Worm (Caenorhabditis elegans) whole organism, mixed stage, embryonic: Measurements from ENCODE around the gene vps-33.1.

ENCODE experiments used
- M03D4.4 ChIP-seq: sonication (generic microtip); optimal IDR thresholded peaks from 2 replicates; lab custom pipeline; 2017; ENCODE audit warnings: mild to moderate bottlenecking, missing genetic modification characterization, missing compliant biosample characterization
- ceh-39 ChIP-seq: fragments of 150-350 bp; optimal IDR thresholded peaks from 2 replicates; lab custom pipeline; 2014; ENCODE audit warnings: missing biosample characterization, missing genetic modification characterization
- ceh-43 ChIP-seq: fragments of 200-800 bp; sonication (Bioruptor generic); optimal IDR thresholded peaks from 2 replicates; lab custom pipeline; 2018; ENCODE audit warnings: mild to moderate bottlenecking, missing genetic modification characterization, moderate library complexity, missing compliant biosample characterization
- ceh-83 ChIP-seq: fragments of 200-800 bp; sonication (Bioruptor generic); optimal IDR thresholded peaks from 2 replicates; lab custom pipeline; 2018; ENCODE audit warnings: mild to moderate bottlenecking, missing genetic modification characterization, missing compliant biosample characterization
- ces-1 ChIP-seq: fragments of 150-350 bp; optimal IDR thresholded peaks from 2 replicates; lab custom pipeline; 2014; ENCODE audit warnings: missing biosample characterization, missing genetic modification reagents, missing genetic modification characterization
- cnd-1 ChIP-seq: fragments of 200-800 bp; sonication (Bioruptor generic); optimal IDR thresholded peaks from 2 replicates; lab custom pipeline; 2018; ENCODE audit warnings: mild to moderate bottlenecking, missing genetic modification characterization, missing compliant biosample characterization
- drap-1 ChIP-seq: fragments of 200-800 bp; sonication (Bioruptor generic); optimal IDR thresholded peaks from 3 replicates; lab custom pipeline; 2018; ENCODE audit warnings: mild to moderate bottlenecking, missing genetic modification characterization, missing compliant biosample characterization
- elt-1 ChIP-seq: sonication (generic microtip); optimal IDR thresholded peaks from 2 replicates; lab custom pipeline; 2017; ENCODE audit warnings: missing genetic modification characterization, mild to moderate bottlenecking, missing compliant biosample characterization, antibody characterized with exemption, moderate library complexity, borderline replicate concordance; ENCODE audit not compliant: insufficient read depth
- flh-1 ChIP-seq: fragments of 200-800 bp; sonication (Bioruptor generic); optimal IDR thresholded peaks from 2 replicates; lab custom pipeline; 2018; ENCODE audit warnings: mild to moderate bottlenecking, missing genetic modification characterization, moderate library complexity, missing compliant biosample characterization
- ham-2 ChIP-seq: fragments of 200-800 bp; sonication (Bioruptor generic); optimal IDR thresholded peaks from 2 replicates; lab custom pipeline; 2018; ENCODE audit warnings: mild to moderate bottlenecking, missing genetic modification characterization, missing compliant biosample characterization
- hlh-1 ChIP-seq: fragments of 150-350 bp; optimal IDR thresholded peaks from 2 replicates; lab custom pipeline; 2014; ENCODE audit warnings: missing biosample characterization, missing genetic modification reagents, missing genetic modification characterization
- lin-32 ChIP-seq: fragments of 200-800 bp; sonication (Bioruptor generic); optimal IDR thresholded peaks from 2 replicates; lab custom pipeline; 2018; ENCODE audit warnings: mild to moderate bottlenecking, missing genetic modification characterization, missing compliant biosample characterization
- lsy-2 ChIP-seq: fragments of 150-350 bp; optimal IDR thresholded peaks from 2 replicates; lab custom pipeline; 2014; ENCODE audit warnings: missing biosample characterization, missing genetic modification characterization
- mab-5 ChIP-seq: fragments of 150-350 bp; optimal IDR thresholded peaks from 2 replicates; lab custom pipeline; 2014; ENCODE audit warnings: missing biosample characterization, missing genetic modification characterization
- mls-2 ChIP-seq: sonication (generic microtip); optimal IDR thresholded peaks from 2 replicates; lab custom pipeline; 2016; ENCODE audit warnings: mild to moderate bottlenecking, missing genetic modification characterization, moderate library complexity, missing compliant biosample characterization
- nhr-12 ChIP-seq: fragments of 150-350 bp; optimal IDR thresholded peaks from 2 replicates; lab custom pipeline; 2014; ENCODE audit warnings: missing biosample characterization, missing genetic modification characterization
- nhr-2 ChIP-seq: fragments of 150-350 bp; optimal IDR thresholded peaks from 2 replicates; lab custom pipeline; 2014; ENCODE audit warnings: missing biosample characterization, missing genetic modification characterization
- nhr-237 ChIP-seq: fragments of 150-350 bp; optimal IDR thresholded peaks from 2 replicates; lab custom pipeline; 2014; ENCODE audit warnings: missing biosample characterization, missing genetic modification characterization
- nhr-28 ChIP-seq: fragments of 150-350 bp; optimal IDR thresholded peaks from 2 replicates; lab custom pipeline; 2014; ENCODE audit warnings: missing biosample characterization, missing genetic modification characterization
- nhr-76 ChIP-seq: sonication (generic microtip); optimal IDR thresholded peaks from 2 replicates; lab custom pipeline; 2017; ENCODE audit warnings: missing biosample characterization, missing genetic modification characterization
- pha-4 ChIP-seq: fragments of 150-350 bp; optimal IDR thresholded peaks from 2 replicates; lab custom pipeline; 2018; ENCODE audit warnings: missing biosample characterization, missing genetic modification reagents, missing genetic modification characterization
- sem-2 ChIP-seq: fragments of 200-800 bp; sonication (Bioruptor generic); optimal IDR thresholded peaks from 2 replicates; lab custom pipeline; 2018; ENCODE audit warnings: mild to moderate bottlenecking, missing genetic modification characterization, missing compliant biosample characterization
- snpc-4 ChIP-seq: fragments of 150-350 bp; optimal IDR thresholded peaks from 2 replicates; lab custom pipeline; 2014; ENCODE audit warnings: missing biosample characterization, missing genetic modification characterization
- sptf-1 ChIP-seq: sonication (generic microtip); optimal IDR thresholded peaks from 2 replicates; lab custom pipeline; 2017; ENCODE audit warnings: mild to moderate bottlenecking, missing genetic modification characterization, moderate library complexity, missing compliant biosample characterization
- tbx-8 ChIP-seq: fragments of 200-800 bp; sonication (Bioruptor generic); optimal IDR thresholded peaks from 2 replicates; lab custom pipeline; 2018; ENCODE audit warnings: mild to moderate bottlenecking, missing genetic modification characterization, moderate library complexity, missing compliant biosample characterization
- unc-120 ChIP-seq: sonication (generic microtip); optimal IDR thresholded peaks from 2 replicates; lab custom pipeline; 2017; ENCODE audit warnings: missing genetic modification characterization, missing compliant biosample characterization; ENCODE audit not compliant: poor library complexity, severe bottlenecking
- unc-39 ChIP-seq: fragments of 150-350 bp; optimal IDR thresholded peaks from 2 replicates; lab custom pipeline; 2014; ENCODE audit warnings: missing biosample characterization, missing genetic modification characterization
- unc-62 ChIP-seq: fragments of 150-350 bp; optimal IDR thresholded peaks from 2 replicates; lab custom pipeline; 2014; ENCODE audit warnings: missing biosample characterization, missing genetic modification reagents, missing genetic modification characterization
- ztf-11 ChIP-seq: fragments of 150-350 bp; optimal IDR thresholded peaks from 2 replicates; lab custom pipeline; 2014; ENCODE audit warnings: missing biosample characterization, missing genetic modification characterization

Gene vps-33.1

ce11 chrIII:8710310-8710709, 9.6 kb downstream of the vps-33.1 start, which contains the start of gene B0303.11:
Gene B0303.11 (minus strand): TSS chrIII:8710410.
- TF ChIP-seq nhr-237 (tag; lab: Kevin White, UChicago) = no peak
- no peak for TF ChIP-seq unc-62
- TF ChIP-seq ceh-83 = no peak

ce11 chrIII:8712968-8713367, 12.2 kb downstream of the vps-33.1 start:
- no peak for TF ChIP-seq pha-4 (tag; lab: Kevin White, UChicago)
- TF ChIP-seq nhr-2 = no peak
- TF ChIP-seq snpc-4 (tag; lab: Kevin White, UChicago) = no peak
- TF ChIP-seq mls-2 (tag; lab: Kevin White, UChicago) = no peak
- no peak for TF ChIP-seq lin-32 (GFP tag; lab: Kevin White, UChicago)
- no peak for TF ChIP-seq lsy-2 (tag; lab: Kevin White, UChicago)
- TF ChIP-seq nhr-237 (tag; lab: Kevin White, UChicago) = no peak
- no peak for TF ChIP-seq cnd-1 (tag; lab: Kevin White, UChicago)
- TF ChIP-seq ham-2 (GFP tag; lab: Kevin White, UChicago) = no peak
- no peak for TF ChIP-seq hlh-1 (tag; lab: Kevin White, UChicago)
- no peak for TF ChIP-seq ceh-83
- no peak for TF ChIP-seq nhr-28
- no peak for TF ChIP-seq ceh-43 (GFP tag; lab: Kevin White, UChicago)
- no peak for TF ChIP-seq nhr-12 (tag; lab: Kevin White, UChicago)
- no peak for TF ChIP-seq flh-1

ce11 chrIII:8716084-8716483, 15.4 kb downstream of the vps-33.1 start, which contains the start of gene B0303.14:
Gene B0303.14 (minus strand): TSS chrIII:8716184.
- TF ChIP-seq nhr-237 (tag; lab: Kevin White, UChicago) = no peak
- TF ChIP-seq ham-2 (GFP tag; lab: Kevin White, UChicago) = no peak
- TF ChIP-seq sptf-1 = no peak
- no peak for TF ChIP-seq mab-5 (tag; lab: Kevin White, UChicago)
- no peak for TF ChIP-seq M03D4.4 (tag; lab: Kevin White, UChicago)
- no peak for TF ChIP-seq ceh-39 (tag; lab: Kevin White, UChicago)
- no peak for TF ChIP-seq tbx-8 (GFP tag; lab: Kevin White, UChicago)
- no peak for TF ChIP-seq lin-32 (GFP tag; lab: Kevin White, UChicago)
- TF ChIP-seq lsy-2 (tag; lab: Kevin White, UChicago) = no peak
- no peak for TF ChIP-seq nhr-2
- no peak for TF ChIP-seq nhr-76 (tag; lab: Kevin White, UChicago)
- TF ChIP-seq ces-1 (GFP tag; lab: Kevin White, UChicago) = no peak
- no peak for TF ChIP-seq unc-39 (tag; lab: Kevin White, UChicago)
- TF ChIP-seq drap-1 (GFP tag; lab: Kevin White, UChicago) = no peak
- TF ChIP-seq ztf-11 = no peak
- no peak for TF ChIP-seq sem-2 (GFP tag; lab: Kevin White, UChicago)
- TF ChIP-seq unc-62 = no peak
- TF ChIP-seq ceh-43 (GFP tag; lab: Kevin White, UChicago) = no peak
- TF ChIP-seq elt-1 (tag; lab: Kevin White, UChicago) = no peak
- TF ChIP-seq nhr-28 = no peak
- TF ChIP-seq, all 35 proteins: peak for 0

ce11 chrIII:8717231-8717694, 16.5 kb downstream of the vps-33.1 start, which contains the start of gene mrpl-11:
Gene mrpl-11 (plus strand): TSS chrIII:8717644.
- no peak for TF ChIP-seq nhr-237 (tag; lab: Kevin White, UChicago)
- no peak for TF ChIP-seq mls-2 (tag; lab: Kevin White, UChicago)
- no peak for TF ChIP-seq flh-1
- TF ChIP-seq snpc-4 (tag; lab: Kevin White, UChicago) = no peak
- TF ChIP-seq hlh-1 (tag; lab: Kevin White, UChicago) = no peak
- no peak for TF ChIP-seq unc-62
- TF ChIP-seq nhr-28 = no peak
- no peak for TF ChIP-seq sem-2 (GFP tag; lab: Kevin White, UChicago)

ce11 chrIII:8718592-8718991, 17.9 kb downstream of the vps-33.1 start:
- TF ChIP-seq M03D4.4 (tag; lab: Kevin White, UChicago) (no peak), unc-120 (tag; lab: Kevin White, UChicago) (no peak)

DNA sequence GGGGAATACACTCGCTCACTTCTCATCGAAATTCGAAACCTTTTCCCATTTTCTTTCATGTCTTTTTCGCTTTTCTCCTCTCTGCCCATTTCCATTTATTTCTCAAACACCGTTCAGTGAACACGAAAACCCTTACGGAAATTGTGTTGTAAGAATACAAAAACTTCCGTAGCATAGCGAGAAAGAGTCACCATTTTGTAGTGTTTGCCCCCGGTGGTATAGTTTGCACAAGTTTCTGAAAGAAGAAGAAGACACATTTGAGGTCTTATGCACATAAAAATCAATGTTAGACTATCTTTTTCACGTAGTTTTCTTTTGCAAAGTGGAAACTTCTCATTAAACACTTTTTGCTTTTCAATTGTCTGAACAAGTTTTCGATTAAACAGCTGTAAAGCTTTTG, 18.4 kb downstream of the vps-33.1 start:
- TF ChIP-seq nhr-237 (tag; lab: Kevin White, UChicago) = no peak
- no peak for TF ChIP-seq hlh-1 (tag; lab: Kevin White, UChicago)
- TF ChIP-seq, all 35 proteins: peak for 0
